Worm (Caenorhabditis elegans): ENCODE measurements around the gene R03H10.5.

ce11 chrII:4167833-4168232 is 2.6 kb downstream of the R03H10.5 start:
- TF ChIP-seq ama-1 (optimal IDR thresholded peaks at IDR 0.05) (no peak), syd-9 (tag; optimal IDR thresholded peaks at IDR 0.05) (no peak)

Measured in whole organism, late embryonic.